Fruit fly (Drosophila melanogaster): ENCODE data around the gene CG5787.
A peak's percentile ranks its signal among the peaks of the same experiment; 100 is the strongest.

The CG5787 gene

dm6 chr2L:12700381-12700963 lies 12.3 kb downstream of the CG5787 start, which contains the start of gene CG17036 (continued):
- TF ChIP-seq CG7556 (GFP tag; optimal IDR thresholded peaks at IDR 0.05) (peak; percentile 39), CG13424 (tag; optimal IDR thresholded peaks at IDR 0.05) (peak; percentile 12), sob (GFP tag; IDR thresholded peaks at IDR 0.05) (0 out of 2 replicates have a peak, but pooled peaks have one; percentile 36), Tbp (GFP tag; optimal IDR thresholded peaks at IDR 0.05) (no peak), Usf (GFP tag; optimal IDR thresholded peaks at IDR 0.05) (peak; percentile 10), pb (GFP tag; optimal IDR thresholded peaks at IDR 0.05) (no peak), ind (GFP tag; optimal IDR thresholded peaks at IDR 0.05) (peak; percentile 43), Doc2 (GFP tag; IDR thresholded peaks at IDR 0.05) (no peak), ase (GFP tag; IDR thresholded peaks at IDR 0.05) (0 out of 3 replicates have a peak, but pooled peaks have one; percentile 31), Spps (tag; optimal IDR thresholded peaks at IDR 0.05) (no peak), CG10267 (tag; optimal IDR thresholded peaks at IDR 0.05) (peak; percentile 4), Hmr (GFP tag; optimal IDR thresholded peaks at IDR 0.05) (peak; percentile 24), Fer1 (GFP tag; optimal IDR thresholded peaks at IDR 0.05) (peak; percentile 31), salm (tag; optimal IDR thresholded peaks at IDR 0.05) (no peak), Sry-β (GFP tag; optimal IDR thresholded peaks at IDR 0.05) (no peak), CG15269 (tag; optimal IDR thresholded peaks at IDR 0.05) (peak; percentile 4), Hand (GFP tag; optimal IDR thresholded peaks at IDR 0.05) (no peak), NFAT (GFP tag; IDR thresholded peaks at IDR 0.05) (peak; percentile 57; the same call in 1 of the 2 replicates), zen2 (GFP tag; IDR thresholded peaks at IDR 0.05; ENCODE audit: partially characterized antibody) (no peak), CG13287 (GFP tag; IDR thresholded peaks at IDR 0.05; ENCODE audit: partially characterized antibody) (0 out of 2 replicates have a peak, but pooled peaks have one; percentile 19), scrt (GFP tag; optimal IDR thresholded peaks at IDR 0.05) (no peak), gcm (GFP tag; optimal IDR thresholded peaks at IDR 0.05) (no peak), CG4404 (GFP tag; IDR thresholded peaks at IDR 0.05) (no peak), CG11398 (GFP tag; optimal IDR thresholded peaks at IDR 0.05) (no peak), CG14860 (GFP tag; IDR thresholded peaks at IDR 0.05; ENCODE audit: partially characterized antibody) (no peak), Meics (GFP tag; optimal IDR thresholded peaks at IDR 0.05) (peak; percentile 52), hkb (optimal IDR thresholded peaks at IDR 0.05) (no peak), hkb (GFP tag; IDR thresholded peaks at IDR 0.05) (0 out of 2 replicates have a peak, but pooled peaks have one; percentile 17), Nf-YB (GFP tag; optimal IDR thresholded peaks at IDR 0.05) (no peak), crc (GFP tag; optimal IDR thresholded peaks at IDR 0.05) (no peak), vvl (GFP tag; IDR thresholded peaks at IDR 0.05) (peak; percentile 14; the same call in 1 of the 2 replicates), wdn (GFP tag; IDR thresholded peaks at IDR 0.05) (0 out of 2 replicates have a peak, but pooled peaks have one; percentile 6), dpn (GFP tag; optimal IDR thresholded peaks at IDR 0.05) (peak in 1 of 2 experiments; percentile 16), CG1233 (GFP tag; optimal IDR thresholded peaks at IDR 0.05) (peak; percentile 7), fd64A (GFP tag; optimal IDR thresholded peaks at IDR 0.05) (no peak), Hr3 (GFP tag; optimal IDR thresholded peaks at IDR 0.05) (peak; percentile 2), Xbp1 (GFP tag; optimal IDR thresholded peaks at IDR 0.05) (no peak), pros (GFP tag; optimal IDR thresholded peaks at IDR 0.05) (no peak), grau (tag; optimal IDR thresholded peaks at IDR 0.05) (peak; percentile 43), CG11085 (GFP tag; IDR thresholded peaks at IDR 0.05) (no peak), Bteb2 (GFP tag; optimal IDR thresholded peaks at IDR 0.05) (no peak), vfl (GFP tag; optimal IDR thresholded peaks at IDR 0.05) (no peak), usp (GFP tag; optimal IDR thresholded peaks at IDR 0.05) (no peak), tgo (GFP tag; IDR thresholded peaks at IDR 0.05) (no peak), Fer2 (tag; optimal IDR thresholded peaks at IDR 0.05) (no peak), CkIIα-i1 (GFP tag; IDR thresholded peaks at IDR 0.05) (no peak), PHDP (tag; optimal IDR thresholded peaks at IDR 0.05) (no peak), h (optimal IDR thresholded peaks at IDR 0.05) (no peak), CG14014 (GFP tag; IDR thresholded peaks at IDR 0.05) (peak; percentile 55), slp2 (GFP tag; optimal IDR thresholded peaks at IDR 0.05) (no peak), CG1792 (GFP tag; optimal IDR thresholded peaks at IDR 0.05) (no peak)

Data from whole organism, embryonic.